Fruit fly (Drosophila melanogaster): ENCODE data around the gene CG5013.

DNA sequence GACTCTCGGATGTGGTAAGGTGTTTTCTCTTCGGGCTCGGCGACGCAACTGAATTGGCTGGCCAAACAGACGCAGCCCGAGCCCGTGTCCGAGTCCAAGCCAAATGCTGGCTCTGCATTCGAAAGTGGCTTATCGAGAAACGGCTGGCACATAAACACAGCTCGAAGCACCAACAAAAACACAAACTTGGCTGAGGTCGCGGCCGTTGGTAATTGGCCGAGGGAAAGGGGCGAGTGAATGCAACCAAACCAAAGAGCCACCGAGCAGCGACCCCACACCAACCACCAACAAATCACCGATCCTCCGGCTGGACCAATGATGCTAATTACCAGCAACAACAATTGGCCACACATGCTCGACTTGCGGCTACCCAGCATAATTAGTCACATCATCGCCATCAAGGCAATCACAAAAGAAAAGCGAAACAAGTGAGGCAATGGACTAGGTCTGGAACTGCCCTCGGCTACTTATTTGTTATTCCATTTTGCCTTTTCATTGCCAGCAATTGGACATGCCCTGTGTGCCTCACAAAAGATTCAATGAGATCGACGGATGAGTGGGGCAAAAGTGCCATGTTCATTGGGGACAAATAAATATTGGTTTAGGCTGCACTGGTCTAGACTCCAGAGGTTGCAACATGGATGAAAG, 31.6 kb downstream of the CG5013 start, which contains the start of gene CG32855:
- no peak for TF ChIP-seq usp (GFP tag; optimal IDR thresholded peaks at IDR 0.05)
- TF ChIP-seq psq (optimal IDR thresholded peaks at IDR 0.05) = no peak
